Worm (Caenorhabditis elegans) whole organism, mixed stage, embryonic: ENCODE data around the gene gar-2.

Source experiments
- M03D4.4 ChIP-seq: sonication (generic microtip); optimal IDR thresholded peaks from 2 replicates; lab custom pipeline; 2017; ENCODE audit warnings: mild to moderate bottlenecking, missing genetic modification characterization, missing compliant biosample characterization
- ceh-43 ChIP-seq: fragments of 200-800 bp; sonication (Bioruptor generic); optimal IDR thresholded peaks from 2 replicates; lab custom pipeline; 2018; ENCODE audit warnings: mild to moderate bottlenecking, missing genetic modification characterization, moderate library complexity, missing compliant biosample characterization
- ceh-83 ChIP-seq: fragments of 200-800 bp; sonication (Bioruptor generic); optimal IDR thresholded peaks from 2 replicates; lab custom pipeline; 2018; ENCODE audit warnings: mild to moderate bottlenecking, missing genetic modification characterization, missing compliant biosample characterization
- ces-1 ChIP-seq: fragments of 150-350 bp; optimal IDR thresholded peaks from 2 replicates; lab custom pipeline; 2014; ENCODE audit warnings: missing biosample characterization, missing genetic modification reagents, missing genetic modification characterization
- cnd-1 ChIP-seq: fragments of 200-800 bp; sonication (Bioruptor generic); optimal IDR thresholded peaks from 2 replicates; lab custom pipeline; 2018; ENCODE audit warnings: mild to moderate bottlenecking, missing genetic modification characterization, missing compliant biosample characterization
- drap-1 ChIP-seq: fragments of 200-800 bp; sonication (Bioruptor generic); optimal IDR thresholded peaks from 3 replicates; lab custom pipeline; 2018; ENCODE audit warnings: mild to moderate bottlenecking, missing genetic modification characterization, missing compliant biosample characterization
- elt-1 ChIP-seq: sonication (generic microtip); optimal IDR thresholded peaks from 2 replicates; lab custom pipeline; 2017; ENCODE audit warnings: missing genetic modification characterization, mild to moderate bottlenecking, missing compliant biosample characterization, antibody characterized with exemption, moderate library complexity, borderline replicate concordance; ENCODE audit not compliant: insufficient read depth
- elt-3 ChIP-seq: fragments of 150-350 bp; optimal IDR thresholded peaks from 2 replicates; lab custom pipeline; 2014; ENCODE audit warnings: missing biosample characterization, missing genetic modification characterization
- flh-1 ChIP-seq: fragments of 200-800 bp; sonication (Bioruptor generic); optimal IDR thresholded peaks from 2 replicates; lab custom pipeline; 2018; ENCODE audit warnings: mild to moderate bottlenecking, missing genetic modification characterization, moderate library complexity, missing compliant biosample characterization
- ham-2 ChIP-seq: fragments of 200-800 bp; sonication (Bioruptor generic); optimal IDR thresholded peaks from 2 replicates; lab custom pipeline; 2018; ENCODE audit warnings: mild to moderate bottlenecking, missing genetic modification characterization, missing compliant biosample characterization
- hlh-1 ChIP-seq: fragments of 150-350 bp; optimal IDR thresholded peaks from 2 replicates; lab custom pipeline; 2014; ENCODE audit warnings: missing biosample characterization, missing genetic modification reagents, missing genetic modification characterization
- lin-32 ChIP-seq: fragments of 200-800 bp; sonication (Bioruptor generic); optimal IDR thresholded peaks from 2 replicates; lab custom pipeline; 2018; ENCODE audit warnings: mild to moderate bottlenecking, missing genetic modification characterization, missing compliant biosample characterization
- lsy-2 ChIP-seq: fragments of 150-350 bp; optimal IDR thresholded peaks from 2 replicates; lab custom pipeline; 2014; ENCODE audit warnings: missing biosample characterization, missing genetic modification characterization
- mab-5 ChIP-seq: fragments of 150-350 bp; optimal IDR thresholded peaks from 2 replicates; lab custom pipeline; 2014; ENCODE audit warnings: missing biosample characterization, missing genetic modification characterization
- mep-1 ChIP-seq: fragments of 150-350 bp; optimal IDR thresholded peaks from 2 replicates; lab custom pipeline; 2017; ENCODE audit warnings: missing biosample characterization, missing genetic modification reagents, missing genetic modification characterization, inconsistent platforms
- mls-2 ChIP-seq: sonication (generic microtip); optimal IDR thresholded peaks from 2 replicates; lab custom pipeline; 2016; ENCODE audit warnings: mild to moderate bottlenecking, missing genetic modification characterization, moderate library complexity, missing compliant biosample characterization
- nhr-12 ChIP-seq: fragments of 150-350 bp; optimal IDR thresholded peaks from 2 replicates; lab custom pipeline; 2014; ENCODE audit warnings: missing biosample characterization, missing genetic modification characterization
- nhr-2 ChIP-seq: fragments of 150-350 bp; optimal IDR thresholded peaks from 2 replicates; lab custom pipeline; 2014; ENCODE audit warnings: missing biosample characterization, missing genetic modification characterization
- nhr-237 ChIP-seq: fragments of 150-350 bp; optimal IDR thresholded peaks from 2 replicates; lab custom pipeline; 2014; ENCODE audit warnings: missing biosample characterization, missing genetic modification characterization
- nhr-28 ChIP-seq: fragments of 150-350 bp; optimal IDR thresholded peaks from 2 replicates; lab custom pipeline; 2014; ENCODE audit warnings: missing biosample characterization, missing genetic modification characterization
- nhr-76 ChIP-seq: sonication (generic microtip); optimal IDR thresholded peaks from 2 replicates; lab custom pipeline; 2017; ENCODE audit warnings: missing biosample characterization, missing genetic modification characterization
- pha-4 ChIP-seq: fragments of 150-350 bp; optimal IDR thresholded peaks from 2 replicates; lab custom pipeline; 2018; ENCODE audit warnings: missing biosample characterization, missing genetic modification reagents, missing genetic modification characterization
- sem-2 ChIP-seq: fragments of 200-800 bp; sonication (Bioruptor generic); optimal IDR thresholded peaks from 2 replicates; lab custom pipeline; 2018; ENCODE audit warnings: mild to moderate bottlenecking, missing genetic modification characterization, missing compliant biosample characterization
- snpc-4 ChIP-seq: fragments of 150-350 bp; optimal IDR thresholded peaks from 2 replicates; lab custom pipeline; 2014; ENCODE audit warnings: missing biosample characterization, missing genetic modification characterization
- sptf-1 ChIP-seq: sonication (generic microtip); optimal IDR thresholded peaks from 2 replicates; lab custom pipeline; 2017; ENCODE audit warnings: mild to moderate bottlenecking, missing genetic modification characterization, moderate library complexity, missing compliant biosample characterization
- tbx-8 ChIP-seq: fragments of 200-800 bp; sonication (Bioruptor generic); optimal IDR thresholded peaks from 2 replicates; lab custom pipeline; 2018; ENCODE audit warnings: mild to moderate bottlenecking, missing genetic modification characterization, moderate library complexity, missing compliant biosample characterization
- unc-120 ChIP-seq: sonication (generic microtip); optimal IDR thresholded peaks from 2 replicates; lab custom pipeline; 2017; ENCODE audit warnings: missing genetic modification characterization, missing compliant biosample characterization; ENCODE audit not compliant: poor library complexity, severe bottlenecking
- unc-39 ChIP-seq: fragments of 150-350 bp; optimal IDR thresholded peaks from 2 replicates; lab custom pipeline; 2014; ENCODE audit warnings: missing biosample characterization, missing genetic modification characterization
- unc-62 ChIP-seq: fragments of 150-350 bp; optimal IDR thresholded peaks from 2 replicates; lab custom pipeline; 2014; ENCODE audit warnings: missing biosample characterization, missing genetic modification reagents, missing genetic modification characterization
- zip-8 ChIP-seq: fragments of 150-350 bp; optimal IDR thresholded peaks from 2 replicates; lab custom pipeline; 2014; ENCODE audit warnings: missing biosample characterization, missing genetic modification characterization
- ztf-11 ChIP-seq: fragments of 150-350 bp; optimal IDR thresholded peaks from 2 replicates; lab custom pipeline; 2014; ENCODE audit warnings: missing biosample characterization, missing genetic modification characterization

gar-2 gene

DNA sequence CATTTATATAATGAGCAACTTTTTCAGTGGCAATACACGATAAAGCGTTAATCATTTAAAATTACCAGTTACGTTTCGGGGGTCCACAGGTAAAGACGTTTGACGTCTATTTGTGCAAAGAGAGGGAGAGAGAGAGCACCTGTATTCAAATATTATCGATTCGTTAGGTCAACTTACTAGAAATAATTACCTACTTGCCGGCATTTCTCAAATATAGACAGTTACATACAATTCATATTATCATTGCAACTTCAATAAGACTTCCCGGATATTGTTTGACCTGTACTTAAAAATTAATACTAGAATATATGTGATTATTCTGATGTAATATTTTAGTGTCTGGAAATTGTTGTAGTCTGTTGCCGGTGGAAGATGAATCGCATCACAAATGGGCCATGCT lies 23.3 kb upstream of the gar-2 start, which contains the start of gene gadr-3:
TSS of gene gadr-3 (minus strand) at position 101 of the 400 bp plus-strand sequence.
- TF ChIP-seq lin-32 (GFP tag; lab: Kevin White, UChicago) (no peak), pha-4 (no peak), sem-2 (GFP tag; lab: Kevin White, UChicago) (no peak), nhr-12 (no peak), lsy-2 (tag; lab: Kevin White, UChicago) (no peak), nhr-2 (tag; lab: Kevin White, UChicago) (no peak), tbx-8 (GFP tag; lab: Kevin White, UChicago) (no peak), sptf-1 (tag; lab: Kevin White, UChicago) (no peak), nhr-237 (tag; lab: Kevin White, UChicago) (no peak), elt-3 (tag; lab: Kevin White, UChicago) (no peak), ceh-43 (GFP tag; lab: Kevin White, UChicago) (no peak), snpc-4 (tag; lab: Kevin White, UChicago) (no peak)

DNA sequence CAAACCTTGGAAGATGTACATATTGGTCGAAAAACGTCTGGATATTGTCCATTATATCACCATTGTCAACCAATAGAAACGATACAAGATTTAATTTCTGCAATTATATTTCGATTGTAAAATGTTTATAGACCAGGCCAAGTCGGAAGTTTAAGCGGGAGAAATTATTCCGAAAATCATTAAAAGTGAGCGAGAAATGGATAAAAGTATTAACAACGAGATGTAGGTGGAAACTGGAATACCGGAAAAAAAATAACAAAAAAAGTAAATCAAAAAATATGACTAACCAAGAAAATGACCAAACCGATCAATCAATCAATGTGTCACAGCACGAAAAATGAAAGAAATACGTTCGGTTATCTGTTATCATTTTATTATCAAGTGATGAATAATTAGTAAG lies 22.0 kb upstream of the gar-2 start, which contains the start of gene F47D12.6:
TSS of gene F47D12.6 (minus strand) at position 101 of the 400 bp plus-strand sequence.
- TF ChIP-seq ceh-43 (GFP tag; lab: Kevin White, UChicago) (no peak), ham-2 (GFP tag; lab: Kevin White, UChicago) (no peak), mep-1 (tag; lab: Kevin White, UChicago) (no peak), unc-39 (tag; lab: Kevin White, UChicago) (no peak), hlh-1 (tag; lab: Kevin White, UChicago) (no peak), M03D4.4 (tag; lab: Kevin White, UChicago) (no peak), lin-32 (GFP tag; lab: Kevin White, UChicago) (no peak), nhr-12 (no peak), cnd-1 (tag; lab: Kevin White, UChicago) (no peak), elt-1 (tag; lab: Kevin White, UChicago) (no peak), nhr-76 (tag; lab: Kevin White, UChicago) (no peak), mab-5 (tag; lab: Kevin White, UChicago) (no peak), pha-4 (no peak), unc-120 (tag; lab: Kevin White, UChicago) (no peak), ztf-11 (tag; lab: Kevin White, UChicago) (no peak), drap-1 (no peak), ces-1 (GFP tag; lab: Kevin White, UChicago) (no peak), nhr-237 (tag; lab: Kevin White, UChicago) (no peak), tbx-8 (GFP tag; lab: Kevin White, UChicago) (no peak)

DNA sequence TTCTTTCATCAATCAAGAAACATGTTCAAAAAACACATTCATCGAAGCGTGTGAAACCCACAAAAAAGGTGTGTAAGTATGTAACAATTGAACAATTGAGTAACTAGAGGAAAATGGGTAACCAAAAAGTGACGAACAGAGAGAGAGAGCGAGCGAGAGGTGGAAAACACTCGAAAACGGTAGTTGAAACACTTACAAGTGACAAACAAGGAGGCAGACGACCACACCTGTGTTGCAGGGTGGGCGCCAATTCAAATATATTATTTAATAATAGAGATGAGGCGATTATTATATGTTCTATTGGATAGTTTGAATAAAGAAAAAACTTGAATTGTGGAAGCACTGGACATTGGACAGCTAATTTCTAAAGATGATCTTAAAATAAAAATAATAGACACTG lies 19.8 kb upstream of the gar-2 start:
- no peak for TF ChIP-seq nhr-2 (tag; lab: Kevin White, UChicago)
- no peak for TF ChIP-seq lin-32 (GFP tag; lab: Kevin White, UChicago)
- TF ChIP-seq unc-120 (tag; lab: Kevin White, UChicago): no peak
- no peak for TF ChIP-seq nhr-28
- TF ChIP-seq flh-1 (GFP tag; lab: Kevin White, UChicago): no peak
- TF ChIP-seq pha-4: no peak
- no peak for TF ChIP-seq ceh-83
- no peak for TF ChIP-seq M03D4.4 (tag; lab: Kevin White, UChicago)

DNA sequence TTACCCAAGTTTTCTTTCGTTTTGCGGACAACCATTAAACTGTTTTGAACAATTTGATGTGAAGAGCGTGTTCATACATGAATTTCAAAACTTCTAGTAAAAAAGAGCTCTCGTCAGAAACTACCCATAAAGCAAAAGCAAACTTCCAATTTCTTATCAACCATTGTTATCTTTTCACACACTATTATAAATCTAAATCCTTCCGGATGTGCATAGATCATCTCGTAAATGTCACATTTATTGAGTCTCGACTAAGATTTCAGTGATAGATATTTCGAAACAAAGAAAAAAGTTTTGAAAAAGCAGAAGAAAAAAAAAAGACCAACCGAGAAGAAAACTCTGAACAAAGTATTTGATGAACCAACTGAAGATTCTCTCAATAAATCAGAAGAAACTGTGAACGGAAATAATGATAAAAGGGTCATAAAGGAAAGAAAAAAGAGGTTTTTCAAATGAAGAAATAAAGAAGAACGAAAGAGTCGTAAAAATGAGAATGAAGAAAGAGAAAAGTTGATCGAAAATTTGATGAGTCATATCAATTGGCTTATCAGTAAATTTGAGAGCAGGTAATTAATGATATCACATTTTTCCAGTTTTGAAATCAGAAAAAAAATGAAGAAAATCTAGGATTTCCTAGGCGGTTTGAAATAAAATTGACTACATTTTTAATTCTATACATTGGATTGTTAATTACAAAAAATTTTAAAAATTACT lies 18.5 kb upstream of the gar-2 start:
- no peak for TF ChIP-seq nhr-12
- no peak for TF ChIP-seq hlh-1 (tag; lab: Kevin White, UChicago)
- no peak for TF ChIP-seq nhr-76 (tag; lab: Kevin White, UChicago)
- no peak for TF ChIP-seq mls-2 (tag; lab: Kevin White, UChicago)
- TF ChIP-seq elt-1 (tag; lab: Kevin White, UChicago): no peak
- no peak for TF ChIP-seq unc-120 (tag; lab: Kevin White, UChicago)
- TF ChIP-seq M03D4.4 (tag; lab: Kevin White, UChicago): no peak
- TF ChIP-seq unc-62 (GFP tag; lab: Kevin White, UChicago): no peak
- TF ChIP-seq sptf-1 (tag; lab: Kevin White, UChicago): no peak
- no peak for TF ChIP-seq nhr-237 (tag; lab: Kevin White, UChicago)
- no peak for TF ChIP-seq ham-2 (GFP tag; lab: Kevin White, UChicago)
- no peak for TF ChIP-seq nhr-2 (tag; lab: Kevin White, UChicago)
- no peak for TF ChIP-seq unc-39 (tag; lab: Kevin White, UChicago)
- no peak for TF ChIP-seq zip-8 (tag; lab: Kevin White, UChicago)
- TF ChIP-seq mab-5 (tag; lab: Kevin White, UChicago): no peak
